Worm (Caenorhabditis elegans): ENCODE data around the gene spe-26.

ce11 chrIV:10381035-10381434, 10.7 kb downstream of the spe-26 start:
- TF ChIP-seq unc-130 (GFP tag; optimal IDR thresholded peaks at IDR 0.05) (peak; percentile 3), hlh-11 (tag; optimal IDR thresholded peaks at IDR 0.05) (no peak), ama-1 (optimal IDR thresholded peaks at IDR 0.05) (no peak), nhr-237 (tag; optimal IDR thresholded peaks at IDR 0.05) (no peak), lin-13 (GFP tag; optimal IDR thresholded peaks at IDR 0.05) (no peak), egl-27 (tag; optimal IDR thresholded peaks at IDR 0.05) (no peak)

All from whole organism, L4 larva.